Fruit fly (Drosophila melanogaster): Measurements from ENCODE around the gene grp.

The grp gene

dm6 chr2L:16683958-16684877 lies 4.4 kb downstream of the grp start, which contains the start of gene CG31807 (continued):
- TF ChIP-seq gro (GFP tag; optimal IDR thresholded peaks at IDR 0.05) (peak; percentile 55), TFAM (GFP tag; optimal IDR thresholded peaks at IDR 0.05) (no peak), grn (GFP tag; optimal IDR thresholded peaks at IDR 0.05) (no peak), tx (GFP tag; optimal IDR thresholded peaks at IDR 0.05) (peak; percentile 32), HLH4C (GFP tag; IDR thresholded peaks at IDR 0.05; ENCODE audit: partially characterized antibody) (no peak), Xbp1 (GFP tag; optimal IDR thresholded peaks at IDR 0.05) (peak; percentile 30), rib (GFP tag; IDR thresholded peaks at IDR 0.05) (no peak), row (GFP tag; IDR thresholded peaks at IDR 0.05) (peak; percentile 59), mam (GFP tag; optimal IDR thresholded peaks at IDR 0.05) (peak; percentile 58), Neu2 (GFP tag; optimal IDR thresholded peaks at IDR 0.05; ENCODE audit: borderline replicate concordance) (no peak), Atf-2 (GFP tag; optimal IDR thresholded peaks at IDR 0.05) (peak; percentile 72), ash1 (GFP tag; optimal IDR thresholded peaks at IDR 0.05) (no peak), pros (GFP tag; optimal IDR thresholded peaks at IDR 0.05) (peak; percentile 18), Aef1 (GFP tag; IDR thresholded peaks at IDR 0.05) (peak; percentile 16; the same call in 2 of the 3 replicates), Abd-B (GFP tag; optimal IDR thresholded peaks at IDR 0.05) (no peak), Nf-YC (tag; optimal IDR thresholded peaks at IDR 0.05) (peak; percentile 47), Max (GFP tag; optimal IDR thresholded peaks at IDR 0.05) (peak; percentile 14), CG30403 (GFP tag; optimal IDR thresholded peaks at IDR 0.05) (peak; percentile 51), nau (GFP tag; optimal IDR thresholded peaks at IDR 0.05) (peak; percentile 52), cad (GFP tag; optimal IDR thresholded peaks at IDR 0.05) (no peak), CG7786 (GFP tag; optimal IDR thresholded peaks at IDR 0.05) (peak; percentile 68), Pdp1 (GFP tag; optimal IDR thresholded peaks at IDR 0.05) (peak; percentile 40 to 47), CG9932 (GFP tag; IDR thresholded peaks at IDR 0.05) (0 out of 2 replicates have a peak, but pooled peaks have one; percentile 25), CrebB (tag; optimal IDR thresholded peaks at IDR 0.05) (peak; percentile 79), unpg (GFP tag; optimal IDR thresholded peaks at IDR 0.05) (peak; percentile 85), CoRest (tag; optimal IDR thresholded peaks at IDR 0.05) (peak; percentile 63), CG15073 (GFP tag; optimal IDR thresholded peaks at IDR 0.05) (no peak), CG12104 (GFP tag; optimal IDR thresholded peaks at IDR 0.05) (peak; percentile 72), otp (GFP tag; IDR thresholded peaks at IDR 0.05) (no peak), HmgZ (tag; optimal IDR thresholded peaks at IDR 0.05) (peak; percentile 68), lmd (GFP tag; IDR thresholded peaks at IDR 0.05) (peak; percentile 57; the same call in 1 of the 2 replicates), CG2116 (GFP tag; optimal IDR thresholded peaks at IDR 0.05) (no peak), CG10959 (GFP tag; IDR thresholded peaks at IDR 0.05) (no peak), CG9609 (GFP tag; optimal IDR thresholded peaks at IDR 0.05) (peak; percentile 45), CG11085 (GFP tag; IDR thresholded peaks at IDR 0.05) (no peak), danr (GFP tag; IDR thresholded peaks at IDR 0.05) (0 out of 2 replicates have a peak, but pooled peaks have one; percentile 12), CG5245 (GFP tag; optimal IDR thresholded peaks at IDR 0.05) (no peak), ap (GFP tag; IDR thresholded peaks at IDR 0.05) (peak; percentile 20; the same call in 1 of the 2 replicates), cg (GFP tag; optimal IDR thresholded peaks at IDR 0.05) (no peak), CG3281 (GFP tag; optimal IDR thresholded peaks at IDR 0.05) (peak; percentile 80), CG17328 (GFP tag; IDR thresholded peaks at IDR 0.05) (peak; percentile 35; the same call in 1 of the 2 replicates), CG12769 (tag; optimal IDR thresholded peaks at IDR 0.05) (peak; percentile 10), pzg (GFP tag; optimal IDR thresholded peaks at IDR 0.05) (no peak), Eip74EF (GFP tag; optimal IDR thresholded peaks at IDR 0.05) (peak in 1 of 2 experiments; percentile 73), ase (GFP tag; IDR thresholded peaks at IDR 0.05) (peak; percentile 28; the same call in 1 of the 3 replicates), CG8765 (GFP tag; IDR thresholded peaks at IDR 0.05) (no peak), pfk (GFP tag; optimal IDR thresholded peaks at IDR 0.05) (no peak), z (GFP tag; IDR thresholded peaks at IDR 0.05) (no peak), CG7372 (GFP tag; IDR thresholded peaks at IDR 0.05) (no peak)
